Fruit fly (Drosophila melanogaster): ENCODE results near the gene CatB.

dm6 chr2L:8699895-8700314, 5.5 kb upstream of the CatB start:
- TF ChIP-seq CG14711 (tag; optimal IDR thresholded peaks at IDR 0.05) (no peak), CG5204 (GFP tag; optimal IDR thresholded peaks at IDR 0.05) (no peak), toe (GFP tag; optimal IDR thresholded peaks at IDR 0.05) (no peak), Crg-1 (GFP tag; optimal IDR thresholded peaks at IDR 0.05) (no peak), CG7101 (tag; optimal IDR thresholded peaks at IDR 0.05) (peak; percentile 23), kay (GFP tag; ENCODE audit: borderline replicate concordance) (peak; percentile 99), cic (GFP tag; optimal IDR thresholded peaks at IDR 0.05) (peak; percentile 96), pad (GFP tag; optimal IDR thresholded peaks at IDR 0.05) (no peak), cnc (optimal IDR thresholded peaks at IDR 0.05) (no peak), CG1620 (GFP tag; optimal IDR thresholded peaks at IDR 0.05) (peak; percentile 2), Mnt (GFP tag; optimal IDR thresholded peaks at IDR 0.05) (peak; percentile 56), Hr96 (GFP tag; optimal IDR thresholded peaks at IDR 0.05) (peak; percentile 43), Clk (GFP tag; optimal IDR thresholded peaks at IDR 0.05) (no peak), CG11617 (GFP tag; optimal IDR thresholded peaks at IDR 0.05) (no peak)
